Fruit fly (Drosophila melanogaster) whole organism, adult: ENCODE measurements around the gene wol.

Experiments
- CG5204 ChIP-seq: fragments of 200-800 bp; sonication (Bioruptor generic); optimal IDR thresholded peaks from 2 replicates; lab custom pipeline; 2016; ENCODE audit warnings: missing biosample characterization, missing genetic modification characterization
- CG7101 ChIP-seq: fragments of 200-800 bp; sonication (Bioruptor generic); optimal IDR thresholded peaks from 2 replicates; lab custom pipeline; 2018; ENCODE audit warnings: missing biosample characterization, mild to moderate bottlenecking, missing genetic modification characterization, moderate library complexity
- Mnt ChIP-seq: fragments of 200-800 bp; sonication (Bioruptor generic); optimal IDR thresholded peaks from 2 replicates; lab custom pipeline; 2016; ENCODE audit warnings: missing biosample characterization, mild to moderate bottlenecking, missing genetic modification characterization
- cnc ChIP-seq, 2 experiments: fragments of >200 bp; optimal IDR thresholded peaks; 2 replicates each; lab custom pipeline; 2017

DNA sequence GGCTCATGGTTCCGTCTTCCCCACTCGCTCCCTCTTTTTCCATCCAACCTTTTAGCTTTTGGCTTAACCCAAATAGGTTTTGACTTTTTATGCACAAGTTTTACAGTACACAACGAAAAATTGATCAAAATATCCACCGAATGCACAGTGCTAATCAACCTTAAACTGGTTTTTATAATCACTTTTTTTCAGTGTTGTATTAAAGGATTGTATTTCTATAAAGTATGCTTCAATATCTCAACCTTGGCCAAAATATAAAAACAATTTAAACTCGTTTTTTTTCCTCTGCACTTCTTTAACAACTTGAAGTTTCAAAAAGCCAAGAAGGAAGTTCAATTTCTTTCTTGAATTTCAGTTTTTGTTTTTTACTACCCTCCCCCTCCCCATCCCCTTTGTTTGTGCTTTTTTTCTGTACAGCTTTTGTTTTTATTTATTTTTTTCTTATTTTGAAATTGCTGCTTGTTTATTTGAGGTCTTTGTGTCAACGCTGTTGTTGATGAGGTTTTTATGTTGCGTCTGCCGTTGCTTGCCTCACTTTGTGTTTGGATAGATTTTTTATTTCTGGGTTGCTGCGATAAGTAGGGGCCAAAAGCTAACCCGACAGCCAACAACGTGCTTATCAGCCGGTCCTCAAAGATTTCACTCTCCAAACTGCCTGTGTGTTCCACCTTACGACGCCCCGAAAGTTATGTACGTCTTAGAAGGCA, 17.7 kb downstream of the wol start:
- no peak for TF ChIP-seq CG7101 (tag; lab: Kevin White, UChicago)
- TF ChIP-seq Mnt: no peak
- TF ChIP-seq cnc (optimal IDR thresholded peaks at IDR 0.05; lab: Kevin White, UChicago): no peak
- no peak for TF ChIP-seq CG5204
